Worm (Caenorhabditis elegans): ENCODE data around the gene clp-1.

The clp-1 gene

ce11 chrIII:7973968-7974607 lies 5.7 kb upstream of the clp-1 start (continued):
- peak; percentile 16 for TF ChIP-seq nhr-6 (tag; optimal IDR thresholded peaks at IDR 0.05)
- 0 out of 2 replicates have a peak, but pooled peaks have one; percentile 11 for TF ChIP-seq lin-38 (GFP tag; IDR thresholded peaks at IDR 0.05)
- TF ChIP-seq Y48G9A.11 (GFP tag; IDR thresholded peaks at IDR 0.05) = no peak

ce11 chrIII:7977224-7977623 lies 2.5 kb upstream of the clp-1 start:
- TF ChIP-seq ceh-20 (GFP tag; IDR thresholded peaks at IDR 0.05) (no peak), Y75B8A.6 (GFP tag; IDR thresholded peaks at IDR 0.05) (0 out of 2 replicates have a peak, but pooled peaks have one; percentile 53), nhr-28 (tag; optimal IDR thresholded peaks at IDR 0.05) (no peak), hif-1 (tag; optimal IDR thresholded peaks at IDR 0.05) (peak in 1 of 2 experiments; percentile 7), snpc-4 (tag; optimal IDR thresholded peaks at IDR 0.05) (no peak), rbr-2 (tag; optimal IDR thresholded peaks at IDR 0.05) (no peak), F44E2.7 (GFP tag; IDR thresholded peaks at IDR 0.05) (no peak), nhr-41 (GFP tag; IDR thresholded peaks at IDR 0.05) (no peak), skn-1 (tag; optimal IDR thresholded peaks at IDR 0.05) (no peak), R02D3.7 (tag; optimal IDR thresholded peaks at IDR 0.05) (no peak), unc-39 (tag; optimal IDR thresholded peaks at IDR 0.05) (no peak), nhr-77 (tag; optimal IDR thresholded peaks at IDR 0.05) (peak; percentile 24), ztf-11 (tag; optimal IDR thresholded peaks at IDR 0.05) (no peak), jun-1 (tag; optimal IDR thresholded peaks at IDR 0.05) (no peak), unc-62 (GFP tag; optimal IDR thresholded peaks at IDR 0.05 in 1 of 2) (no peak), unc-62 (tag; optimal IDR thresholded peaks at IDR 0.05) (no peak), daf-12 (tag; optimal IDR thresholded peaks at IDR 0.05) (no peak), nhr-237 (tag; optimal IDR thresholded peaks at IDR 0.05) (no peak), nhr-111 (GFP tag; optimal IDR thresholded peaks at IDR 0.05) (no peak), gei-8 (GFP tag; optimal IDR thresholded peaks at IDR 0.05) (no peak), egl-27 (tag; optimal IDR thresholded peaks at IDR 0.05) (no peak), ztf-7 (tag; optimal IDR thresholded peaks at IDR 0.05) (no peak), Y48G9A.11 (GFP tag; IDR thresholded peaks at IDR 0.05) (no peak), Y5F2A.4 (GFP tag; optimal IDR thresholded peaks at IDR 0.05) (no peak), F49E8.2 (tag; optimal IDR thresholded peaks at IDR 0.05; ENCODE audit: borderline replicate concordance) (no peak), mxl-3 (GFP tag; optimal IDR thresholded peaks at IDR 0.05) (no peak), vab-7 (GFP tag; IDR thresholded peaks at IDR 0.05) (0 out of 2 replicates have a peak, but pooled peaks have one; percentile 23), spr-3 (GFP tag; optimal IDR thresholded peaks at IDR 0.05) (no peak), dmd-8 (GFP tag; IDR thresholded peaks at IDR 0.05) (0 out of 2 replicates have a peak, but pooled peaks have one; percentile 39), nhr-102 (tag; optimal IDR thresholded peaks at IDR 0.05) (peak; percentile 71), nhr-42 (GFP tag; IDR thresholded peaks at IDR 0.05) (peak; percentile 67; the same call in 1 of the 2 replicates), dmd-6 (GFP tag; IDR thresholded peaks at IDR 0.05) (no peak), nhr-10 (tag; optimal IDR thresholded peaks at IDR 0.05) (no peak), egl-43 (GFP tag; IDR thresholded peaks at IDR 0.05) (peak; percentile 51; the same call in 1 of the 2 replicates), nhr-76 (tag; optimal IDR thresholded peaks at IDR 0.05) (no peak), tag-97 (GFP tag; IDR thresholded peaks at IDR 0.05) (no peak), sdz-12 (GFP tag; optimal IDR thresholded peaks at IDR 0.05) (peak; percentile 18), ctbp-1 (GFP tag; IDR thresholded peaks at IDR 0.05) (no peak), lsy-2 (tag; optimal IDR thresholded peaks at IDR 0.05) (peak; percentile 25 to 63), pqm-1 (tag; optimal IDR thresholded peaks at IDR 0.05) (no peak), dpl-1 (GFP tag; optimal IDR thresholded peaks at IDR 0.05) (no peak), nhr-25 (tag; optimal IDR thresholded peaks at IDR 0.05; ENCODE audit: borderline replicate concordance, insufficient read depth) (no peak), php-3 (GFP tag; IDR thresholded peaks at IDR 0.05) (0 out of 2 replicates have a peak, but pooled peaks have one; percentile 29), aha-1 (tag) (no peak), fkh-10 (GFP tag; optimal IDR thresholded peaks at IDR 0.05) (no peak), lir-3 (tag; optimal IDR thresholded peaks at IDR 0.05) (no peak), ZK546.5 (tag; optimal IDR thresholded peaks at IDR 0.05) (no peak), dve-1 (tag; optimal IDR thresholded peaks at IDR 0.05; ENCODE audit: insufficient read depth) (peak; percentile 19)
